Worm (Caenorhabditis elegans): ENCODE results near the gene nhr-12.

DNA sequence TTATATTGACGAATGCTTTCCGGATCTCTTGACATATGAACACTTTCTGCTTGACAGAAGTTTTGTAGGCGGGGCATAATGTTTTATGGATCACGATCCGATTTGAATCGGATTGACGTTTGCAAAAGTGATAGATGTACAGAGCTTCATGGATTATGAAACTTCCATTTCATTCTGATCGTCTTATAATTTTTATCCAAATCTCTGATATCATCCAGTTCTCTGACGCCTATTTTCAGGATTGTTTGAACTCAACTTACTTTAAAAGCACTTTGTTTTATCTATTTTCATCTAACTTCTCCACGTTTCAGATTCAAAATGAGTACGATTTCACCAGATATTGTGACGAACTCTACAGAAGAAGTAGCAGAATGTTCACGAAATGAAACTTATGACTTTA is 17.1 kb downstream of the nhr-12 start, which contains the start of gene npr-39:
- TF ChIP-seq lin-13 (GFP tag; optimal IDR thresholded peaks at IDR 0.05): no peak
- no peak for TF ChIP-seq fos-1 (tag; optimal IDR thresholded peaks at IDR 0.05)
- no peak for TF ChIP-seq lsy-2 (tag; optimal IDR thresholded peaks at IDR 0.05)
- TF ChIP-seq mdl-1 (tag; optimal IDR thresholded peaks at IDR 0.05): no peak
- no peak for TF ChIP-seq Y55F3AM.14 (GFP tag; optimal IDR thresholded peaks at IDR 0.05)
- TF ChIP-seq nhr-25 (tag; optimal IDR thresholded peaks at IDR 0.05): no peak
- no peak for TF ChIP-seq snpc-4 (tag; optimal IDR thresholded peaks at IDR 0.05)
- TF ChIP-seq zag-1 (tag; optimal IDR thresholded peaks at IDR 0.05): no peak
- TF ChIP-seq dmd-4 (tag; optimal IDR thresholded peaks at IDR 0.05): no peak
- no peak for TF ChIP-seq skn-1 (tag; optimal IDR thresholded peaks at IDR 0.05)
- TF ChIP-seq ama-1 (optimal IDR thresholded peaks at IDR 0.05): no peak
- no peak for TF ChIP-seq lin-39 (tag; optimal IDR thresholded peaks at IDR 0.05)

Data from whole organism, L2 larva.